Fruit fly (Drosophila melanogaster): Measurements from ENCODE around the gene Cht2.

Cht2 gene

dm6 chr3L:1702367-1702927, 53.3 kb downstream of the Cht2 start, which contains the start of gene CG13931:
CG13931 (minus strand) TSS chr3L:1702407.
- TF ChIP-seq Myc (optimal IDR thresholded peaks at IDR 0.05) (no peak), HLH106 (tag; optimal IDR thresholded peaks at IDR 0.05) (peak; percentile 22), lola (GFP tag; optimal IDR thresholded peaks at IDR 0.05) (no peak), ey (GFP tag; optimal IDR thresholded peaks at IDR 0.05) (peak; percentile 31), Abd-B (GFP tag; optimal IDR thresholded peaks at IDR 0.05) (no peak), dmrt93B (GFP tag; optimal IDR thresholded peaks at IDR 0.05) (peak; percentile 13), GATAd (GFP tag; optimal IDR thresholded peaks at IDR 0.05) (no peak), CG9705 (GFP tag; optimal IDR thresholded peaks at IDR 0.05) (no peak), sage (GFP tag; optimal IDR thresholded peaks at IDR 0.05) (no peak), foxo (GFP tag; optimal IDR thresholded peaks at IDR 0.05) (peak in 1 of 2 experiments; percentile 41), br (GFP tag; optimal IDR thresholded peaks at IDR 0.05) (peak; percentile 28), h (GFP tag; optimal IDR thresholded peaks at IDR 0.05) (peak; percentile 28), brk (GFP tag; optimal IDR thresholded peaks at IDR 0.05) (no peak), jim (GFP tag; optimal IDR thresholded peaks at IDR 0.05) (no peak), CG32264 (GFP tag; optimal IDR thresholded peaks at IDR 0.05) (no peak), Dfd (GFP tag; optimal IDR thresholded peaks at IDR 0.05) (no peak), fru (GFP tag; optimal IDR thresholded peaks at IDR 0.05) (peak; percentile 16), usp (GFP tag; optimal IDR thresholded peaks at IDR 0.05) (no peak), tai (GFP tag; optimal IDR thresholded peaks at IDR 0.05) (no peak), Jra (GFP tag; optimal IDR thresholded peaks at IDR 0.05) (no peak), rgr (GFP tag; optimal IDR thresholded peaks at IDR 0.05) (peak; percentile 31), psq (GFP tag; optimal IDR thresholded peaks at IDR 0.05) (no peak), OdsH (GFP tag; optimal IDR thresholded peaks at IDR 0.05) (peak; percentile 16), Hr83 (GFP tag; optimal IDR thresholded peaks at IDR 0.05; ENCODE audit: poor library complexity, severe bottlenecking) (no peak), sv (GFP tag; optimal IDR thresholded peaks at IDR 0.05) (no peak), Vsx2 (GFP tag; optimal IDR thresholded peaks at IDR 0.05; ENCODE audit: partially characterized antibody) (no peak), Hr78 (GFP tag; optimal IDR thresholded peaks at IDR 0.05) (no peak), woc (GFP tag; optimal IDR thresholded peaks at IDR 0.05) (no peak), Mio (GFP tag; optimal IDR thresholded peaks at IDR 0.05) (no peak), pan (optimal IDR thresholded peaks at IDR 0.05) (no peak), Rel (GFP tag; optimal IDR thresholded peaks at IDR 0.05) (no peak), Rel (tag; optimal IDR thresholded peaks at IDR 0.05) (no peak), Sp1 (GFP tag; optimal IDR thresholded peaks at IDR 0.05) (peak; percentile 29), N (GFP tag; optimal IDR thresholded peaks at IDR 0.05) (no peak)
